Fruit fly (Drosophila melanogaster): ENCODE results near the gene CG10657.

CG10657 gene

dm6 chr3L:12526433-12527113 lies 29.6 kb upstream of the CG10657 start, which contains the start of gene eIF2beta (continued):
- TF ChIP-seq CG10979 (tag; optimal IDR thresholded peaks at IDR 0.05) (peak; percentile 47), tna (GFP tag; IDR thresholded peaks at IDR 0.05; ENCODE audit: partially characterized antibody) (no peak), CG1233 (GFP tag; optimal IDR thresholded peaks at IDR 0.05) (peak; percentile 48), CG13775 (GFP tag; optimal IDR thresholded peaks at IDR 0.05) (peak; percentile 38), CG42726 (GFP tag; IDR thresholded peaks at IDR 0.05; ENCODE audit: partially characterized antibody) (no peak), ken (GFP tag; IDR thresholded peaks at IDR 0.05) (no peak), CG32532 (GFP tag; IDR thresholded peaks at IDR 0.05) (peak; percentile 20; the same call in 1 of the 2 replicates), pfk (GFP tag; optimal IDR thresholded peaks at IDR 0.05) (peak; percentile 32), CG8924 (tag; optimal IDR thresholded peaks at IDR 0.05) (peak; percentile 57), Mes4 (GFP tag; optimal IDR thresholded peaks at IDR 0.05) (peak; percentile 39), Antp (GFP tag; optimal IDR thresholded peaks at IDR 0.05) (no peak), row (GFP tag; IDR thresholded peaks at IDR 0.05) (no peak), inv (GFP tag; IDR thresholded peaks at IDR 0.05; ENCODE audit: partially characterized antibody) (no peak), CG2202 (tag; optimal IDR thresholded peaks at IDR 0.05) (peak; percentile 20), sug (tag; optimal IDR thresholded peaks at IDR 0.05) (peak; percentile 4), CG11456 (GFP tag; IDR thresholded peaks at IDR 0.05) (0 out of 3 replicates have a peak, but pooled peaks have one; percentile 41), CG9727 (GFP tag; optimal IDR thresholded peaks at IDR 0.05) (peak; percentile 55), crp (GFP tag; optimal IDR thresholded peaks at IDR 0.05) (peak in 1 of 2 experiments; percentile 1), Camta (GFP tag; optimal IDR thresholded peaks at IDR 0.05) (peak; percentile 15), CG7372 (GFP tag; IDR thresholded peaks at IDR 0.05) (no peak), cas (GFP tag; IDR thresholded peaks at IDR 0.05) (no peak), CG9817 (tag; optimal IDR thresholded peaks at IDR 0.05) (no peak), CG1603 (tag; optimal IDR thresholded peaks at IDR 0.05) (peak; percentile 37), CG17328 (GFP tag; IDR thresholded peaks at IDR 0.05) (0 out of 2 replicates have a peak, but pooled peaks have one; percentile 22), trh (GFP tag; optimal IDR thresholded peaks at IDR 0.05) (no peak), Awh (GFP tag; IDR thresholded peaks at IDR 0.05) (no peak), stc (GFP tag; IDR thresholded peaks at IDR 0.05) (peak; percentile 20; the same call in 1 of the 2 replicates), CG17829 (tag; optimal IDR thresholded peaks at IDR 0.05) (peak; percentile 23), CG12219 (GFP tag; optimal IDR thresholded peaks at IDR 0.05) (peak; percentile 37), pho (GFP tag; optimal IDR thresholded peaks at IDR 0.05) (no peak), CG16779 (GFP tag; IDR thresholded peaks at IDR 0.05) (no peak), dysf (GFP tag; IDR thresholded peaks at IDR 0.05) (no peak; the same call in 2 of the 3 replicates), Dref (GFP tag; IDR thresholded peaks at IDR 0.05) (no peak), CG11560 (tag; IDR thresholded peaks at IDR 0.05) (no peak), CG12104 (GFP tag; optimal IDR thresholded peaks at IDR 0.05) (no peak), bigmax (GFP tag; optimal IDR thresholded peaks at IDR 0.05) (peak; percentile 100), CG12299 (tag; optimal IDR thresholded peaks at IDR 0.05) (no peak), CG2129 (GFP tag; IDR thresholded peaks at IDR 0.05; ENCODE audit: partially characterized antibody) (no peak), yki (optimal IDR thresholded peaks at IDR 0.05) (no peak), CG11247 (GFP tag; IDR thresholded peaks at IDR 0.05) (no peak), YL-1 (GFP tag; optimal IDR thresholded peaks at IDR 0.05) (peak; percentile 97), esg (GFP tag; conservative IDR thresholded peaks at IDR 0.05) (no peak), Ada2b (GFP tag; IDR thresholded peaks at IDR 0.05) (no peak), CG17359 (tag; optimal IDR thresholded peaks at IDR 0.05) (peak; percentile 45), CG31388 (GFP tag; optimal IDR thresholded peaks at IDR 0.05) (no peak), CG2199 (GFP tag; IDR thresholded peaks at IDR 0.05) (no peak), CG9797 (GFP tag; optimal IDR thresholded peaks at IDR 0.05) (peak; percentile 91), Hr78 (GFP tag; optimal IDR thresholded peaks at IDR 0.05) (no peak), mld (GFP tag; IDR thresholded peaks at IDR 0.05; ENCODE audit: partially characterized antibody) (no peak), amos (GFP tag; IDR thresholded peaks at IDR 0.05; ENCODE audit: partially characterized antibody) (no peak)

Data from whole organism, embryonic.